Worm (Caenorhabditis elegans) whole organism, young adult: ENCODE results near the gene F58H1.6.

Source experiments
- B0261.1 ChIP-seq: sonication (generic microtip); optimal IDR thresholded peaks from 2 replicates; lab custom pipeline; 2016; ENCODE audit warnings: mild to moderate bottlenecking, missing genetic modification characterization, moderate library complexity, missing compliant biosample characterization
- B0336.3 ChIP-seq: fragments of 200-800 bp; sonication (Bioruptor generic); IDR thresholded peaks from 2 replicates; pipeline ENCODE4 v1.3.6; 2022; ENCODE audit warnings: missing genetic modification characterization, missing compliant biosample characterization
- F10E7.11 ChIP-seq: sonication (generic microtip); optimal IDR thresholded peaks from 2 replicates; lab custom pipeline; 2017; ENCODE audit warnings: mild to moderate bottlenecking, missing genetic modification characterization, moderate library complexity, missing compliant biosample characterization
- F55B11.4 ChIP-seq: sonication (generic microtip); optimal IDR thresholded peaks from 2 replicates; lab custom pipeline; 2016; ENCODE audit warnings: missing compliant biosample characterization, missing genetic modification characterization, borderline replicate concordance; ENCODE audit not compliant: insufficient read depth
- T07F8.4 ChIP-seq: sonication (generic microtip); optimal IDR thresholded peaks from 2 replicates; lab custom pipeline; 2016; ENCODE audit warnings: mild to moderate bottlenecking, missing genetic modification characterization, moderate library complexity, missing compliant biosample characterization
- Y79H2A.3 ChIP-seq: fragments of 200-800 bp; sonication (Bioruptor generic); conservative IDR thresholded peaks from 2 replicates; pipeline ENCODE4 v1.3.6; 2022; ENCODE audit warnings: missing genetic modification reagents, missing genetic modification characterization, missing compliant biosample characterization
- akir-1 ChIP-seq: fragments of 200-800 bp; sonication (Bioruptor generic); optimal IDR thresholded peaks from 2 replicates; lab custom pipeline; 2018; ENCODE audit warnings: mild to moderate bottlenecking, missing genetic modification characterization, moderate library complexity, missing compliant biosample characterization
- aptf-3 ChIP-seq: fragments of 200-800 bp; sonication (Bioruptor generic); IDR thresholded peaks from 2 replicates; pipeline ENCODE4 v1.3.6; 2022; ENCODE audit warnings: missing genetic modification characterization, missing compliant biosample characterization
- atf-7 ChIP-seq: sonication (generic microtip); optimal IDR thresholded peaks from 2 replicates; lab custom pipeline; 2017; ENCODE audit warnings: mild to moderate bottlenecking, missing genetic modification characterization, missing compliant biosample characterization
- bed-1 ChIP-seq: fragments of 200-800 bp; sonication (Bioruptor generic); IDR thresholded peaks from 2 replicates; pipeline ENCODE4 v1.3.6; 2022; ENCODE audit warnings: missing genetic modification reagents, missing genetic modification characterization, missing compliant biosample characterization
- cebp-1 ChIP-seq, 2 experiments: fragments of 200-800 bp in 1 of 2; sonication (Bioruptor generic) in 1 of 2; sonication (generic microtip) in 1 of 2; IDR thresholded peaks in 1 of 2; optimal IDR thresholded peaks in 1 of 2; 2 replicates each; pipeline versions ENCODE4 v1.3.6 to Lab custom; 2017 to 2022; ENCODE audit warnings: missing compliant biosample characterization in 2 of 2, missing genetic modification characterization in 2 of 2, mild to moderate bottlenecking in 1 of 2, missing genetic modification reagents in 1 of 2, moderate library complexity in 1 of 2
- dpff-1 ChIP-seq: sonication (generic microtip); optimal IDR thresholded peaks from 2 replicates; lab custom pipeline; 2017; ENCODE audit warnings: mild to moderate bottlenecking, missing genetic modification characterization, missing compliant biosample characterization
- dpl-1 ChIP-seq: fragments of 150-350 bp; optimal IDR thresholded peaks from 2 replicates; lab custom pipeline; 2014; ENCODE audit warnings: missing biosample characterization, missing genetic modification reagents, missing genetic modification characterization
- egl-44 ChIP-seq: fragments of 200-800 bp; sonication (Bioruptor generic); IDR thresholded peaks from 2 replicates; pipeline ENCODE4 v1.3.6; 2022; ENCODE audit warnings: missing genetic modification reagents, missing genetic modification characterization, missing compliant biosample characterization
- gei-17 ChIP-seq: fragments of 200-800 bp; sonication (Bioruptor generic); optimal IDR thresholded peaks from 2 replicates; lab custom pipeline; 2018; ENCODE audit warnings: mild to moderate bottlenecking, missing genetic modification characterization, missing compliant biosample characterization
- hlh-12 ChIP-seq: sonication (generic microtip); optimal IDR thresholded peaks from 2 replicates; lab custom pipeline; 2016; ENCODE audit warnings: missing genetic modification characterization, missing compliant biosample characterization
- nhr-27 ChIP-seq: fragments of 200-800 bp; sonication (Bioruptor generic); optimal IDR thresholded peaks from 2 replicates; lab custom pipeline; 2018; ENCODE audit warnings: mild to moderate bottlenecking, missing genetic modification characterization, moderate library complexity, missing compliant biosample characterization
- nhr-80 ChIP-seq: sonication (generic microtip); optimal IDR thresholded peaks from 2 replicates; lab custom pipeline; 2016; ENCODE audit warnings: missing genetic modification characterization, missing compliant biosample characterization
- pha-4 ChIP-seq: fragments of 150-350 bp; sonication (generic microtip); optimal IDR thresholded peaks from 2 replicates; lab custom pipeline; 2014; ENCODE audit warnings: missing biosample characterization, missing genetic modification reagents, missing genetic modification characterization
- rec-8 ChIP-seq, 2 experiments: sonication (generic microtip); optimal IDR thresholded peaks; 2 replicates each; lab custom pipeline; 2016; ENCODE audit warnings: mild to moderate bottlenecking in 2 of 2, missing genetic modification characterization in 2 of 2, missing genetic modification reagents in 2 of 2, missing genotype in 2 of 2, missing biosample characterization in 1 of 2, missing compliant biosample characterization in 1 of 2, moderate library complexity in 1 of 2
- sea-2 ChIP-seq: fragments of 200-800 bp; sonication (Bioruptor generic); IDR thresholded peaks from 2 replicates; pipeline ENCODE4 v1.3.6; 2022; ENCODE audit warnings: missing genetic modification characterization, missing compliant biosample characterization
- somi-1 ChIP-seq: fragments of 200-800 bp; sonication (Bioruptor generic); optimal IDR thresholded peaks from 2 replicates; lab custom pipeline; 2018; ENCODE audit warnings: mild to moderate bottlenecking, missing genetic modification characterization, missing compliant biosample characterization
- tbx-9 ChIP-seq: sonication (generic microtip); optimal IDR thresholded peaks from 2 replicates; lab custom pipeline; 2016; ENCODE audit warnings: borderline replicate concordance, missing genetic modification characterization, inconsistent platforms, missing compliant biosample characterization
- tlf-1 ChIP-seq: fragments of 200-800 bp; sonication (Bioruptor generic); optimal IDR thresholded peaks from 2 replicates; lab custom pipeline; 2018; ENCODE audit warnings: mild to moderate bottlenecking, missing genetic modification characterization, missing compliant biosample characterization
- zfh-2 ChIP-seq: fragments of 200-800 bp; sonication (Bioruptor generic); conservative IDR thresholded peaks from 2 replicates; pipeline ENCODE4 v1.3.6; 2022; ENCODE audit warnings: missing genetic modification reagents, missing genetic modification characterization, missing compliant biosample characterization
- ztf-18 ChIP-seq: sonication (generic microtip); optimal IDR thresholded peaks from 2 replicates; lab custom pipeline; 2016; ENCODE audit warnings: missing genotype, mild to moderate bottlenecking, missing genetic modification characterization, missing compliant biosample characterization

Gene F58H1.6

DNA sequence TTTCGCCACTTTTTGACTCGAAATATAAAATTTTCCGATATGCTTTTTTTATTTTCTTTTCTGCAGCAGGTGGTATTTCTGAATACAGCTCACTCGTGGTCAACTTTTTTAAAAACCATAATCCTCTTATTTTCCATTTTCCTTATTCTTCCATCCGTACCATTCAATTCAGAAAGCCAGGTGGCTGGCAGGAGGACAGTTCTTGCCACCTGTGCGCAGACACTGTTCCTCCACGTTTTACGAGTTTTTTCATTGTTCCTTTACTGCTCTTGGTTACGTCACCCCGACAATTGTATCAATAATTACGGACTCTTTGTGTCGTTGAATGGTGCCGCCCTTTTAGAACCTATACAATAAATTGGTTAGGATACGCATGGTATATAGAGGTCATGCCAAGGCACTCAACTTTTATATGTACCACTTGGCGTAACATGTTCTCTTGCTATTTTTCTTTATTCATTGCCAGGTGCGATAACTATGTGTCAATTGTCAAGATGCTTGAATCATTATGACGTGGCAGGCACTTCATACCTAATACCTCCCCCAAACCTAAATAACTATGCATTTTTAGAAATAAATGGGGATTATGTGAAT is 10.5 kb downstream of the F58H1.6 start (continued):
- TF ChIP-seq tlf-1 (GFP tag; lab: Kevin White, UChicago), result no peak
- TF ChIP-seq Y79H2A.3 (GFP tag; lab: Robert Waterston, UW), result no peak
- no peak for TF ChIP-seq B0336.3 (GFP tag; lab: Robert Waterston, UW)

DNA sequence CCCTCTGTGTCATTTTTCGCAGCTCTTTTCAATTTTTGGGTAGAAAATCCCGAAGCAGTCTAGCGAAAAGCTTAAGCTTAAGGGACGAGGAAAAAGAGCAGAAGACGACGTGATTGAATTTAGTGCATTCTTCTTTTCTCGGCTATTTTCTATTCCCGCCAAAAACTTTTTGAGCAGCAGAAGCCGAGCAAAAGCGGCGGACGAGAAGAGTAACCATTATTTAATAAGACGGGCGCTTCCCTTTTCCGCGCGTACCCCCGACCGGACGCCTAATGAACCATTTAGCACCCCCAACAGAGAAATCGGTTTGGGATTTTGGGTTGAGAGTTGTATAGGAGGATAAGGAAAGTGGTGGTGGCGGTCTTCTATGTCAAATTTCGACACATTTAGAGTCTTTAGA is 11.2 kb downstream of the F58H1.6 start:
- TF ChIP-seq nhr-27 (tag; lab: Kevin White, UChicago), result no peak

DNA sequence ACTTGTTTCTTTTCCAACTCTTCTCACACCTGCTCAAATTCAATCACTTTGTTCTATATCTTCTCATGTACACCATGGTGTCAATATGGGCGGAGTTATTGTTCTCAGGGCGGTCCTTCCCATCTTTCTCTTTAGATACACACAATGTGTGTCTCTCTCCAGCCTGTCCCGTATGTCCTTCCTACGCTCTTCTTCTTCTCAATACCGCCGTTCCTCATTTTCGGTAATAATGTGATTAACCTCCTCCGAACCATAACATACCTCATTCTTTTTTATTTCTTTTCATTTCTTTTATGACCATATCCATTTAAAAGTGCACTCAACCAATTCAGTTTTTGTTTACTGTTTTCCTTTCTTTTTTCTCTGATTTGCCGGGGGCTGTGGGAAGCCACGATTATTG is 13.2 kb downstream of the F58H1.6 start:
- TF ChIP-seq cebp-1 (GFP tag; IDR thresholded peaks at IDR 0.05; lab: Robert Waterston, UW) (no peak), cebp-1 (tag; optimal IDR thresholded peaks at IDR 0.05; lab: Kevin White, UChicago) (no peak), bed-1 (GFP tag; lab: Robert Waterston, UW) (no peak), sea-2 (no peak), egl-44 (GFP tag; lab: Robert Waterston, UW) (no peak), somi-1 (GFP tag; lab: Kevin White, UChicago) (no peak), F10E7.11 (tag; lab: Kevin White, UChicago) (no peak), zfh-2 (no peak), akir-1 (no peak), rec-8 (tag; optimal IDR thresholded peaks at IDR 0.05; lab: Kevin White, UChicago) (no peak), atf-7 (tag; lab: Kevin White, UChicago) (no peak)

DNA sequence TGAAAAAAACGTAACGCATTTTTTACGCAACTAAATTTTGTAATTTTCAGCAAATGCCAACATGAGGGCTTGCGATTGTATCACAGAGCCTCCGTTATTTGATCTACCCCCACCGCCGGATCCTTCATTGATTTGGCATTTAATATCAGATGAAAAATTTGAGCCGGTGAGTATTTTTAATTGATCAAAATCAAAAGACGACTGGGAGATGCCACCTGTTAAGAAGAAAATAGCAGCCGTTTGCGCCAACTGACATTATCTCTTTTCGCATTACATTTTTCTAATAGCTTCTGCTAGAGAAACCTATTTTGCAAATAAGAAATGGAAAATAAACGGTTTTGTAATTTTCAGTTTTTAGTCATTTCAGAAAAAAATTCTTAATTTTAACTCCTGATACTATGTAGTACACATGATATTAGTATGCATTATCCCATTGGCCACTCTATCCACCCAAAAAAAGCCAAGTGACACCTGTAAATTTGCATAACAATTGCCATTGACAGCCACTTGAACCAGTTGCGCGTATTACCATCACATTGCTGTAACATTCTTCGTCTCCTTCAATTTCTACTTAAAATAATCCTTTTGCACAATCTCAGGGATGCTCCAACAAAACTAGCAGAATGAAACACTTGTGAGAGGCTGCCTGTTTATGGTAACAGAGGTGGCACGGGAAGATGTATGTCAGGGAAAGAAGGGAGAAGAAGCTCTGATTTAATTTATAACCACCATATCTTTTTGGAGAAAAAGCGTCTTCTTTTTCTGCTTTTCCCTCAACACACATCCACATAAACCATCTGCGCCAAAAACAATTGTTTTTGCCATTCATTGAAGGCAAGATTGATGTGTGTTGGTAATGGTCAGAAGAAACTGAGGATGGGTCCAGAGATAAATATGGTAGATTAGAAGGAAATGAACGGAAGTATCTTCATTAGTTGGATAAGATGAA is 16.2 kb downstream of the F58H1.6 start, which contains the start of gene F58H1.5:
TSS of gene F58H1.5 (plus strand) at position 51 of the 949 bp plus-strand sequence.
- TF ChIP-seq somi-1 (GFP tag; lab: Kevin White, UChicago), result no peak
- no peak for TF ChIP-seq cebp-1 (GFP tag; IDR thresholded peaks at IDR 0.05; lab: Robert Waterston, UW)
- no peak for TF ChIP-seq cebp-1 (tag; optimal IDR thresholded peaks at IDR 0.05; lab: Kevin White, UChicago)
- no peak for TF ChIP-seq T07F8.4
- no peak for TF ChIP-seq nhr-80 (tag; lab: Kevin White, UChicago)
- no peak for TF ChIP-seq dpl-1 (GFP tag; lab: Kevin White, UChicago)
- TF ChIP-seq hlh-12 (tag; lab: Kevin White, UChicago), result no peak
- no peak for TF ChIP-seq tbx-9 (tag; lab: Kevin White, UChicago)
- TF ChIP-seq dpff-1 (tag; lab: Kevin White, UChicago), result no peak
- no peak for TF ChIP-seq gei-17 (GFP tag; lab: Kevin White, UChicago)
- TF ChIP-seq F55B11.4 (tag; lab: Kevin White, UChicago), result no peak
- TF ChIP-seq aptf-3, result no peak
- TF ChIP-seq egl-44 (GFP tag; lab: Robert Waterston, UW), result no peak
- no peak for TF ChIP-seq ztf-18 (tag; lab: Kevin White, UChicago)
- no peak for TF ChIP-seq B0261.1 (tag; lab: Kevin White, UChicago)
- no peak for TF ChIP-seq pha-4 (tag; lab: Kevin White, UChicago)

DNA sequence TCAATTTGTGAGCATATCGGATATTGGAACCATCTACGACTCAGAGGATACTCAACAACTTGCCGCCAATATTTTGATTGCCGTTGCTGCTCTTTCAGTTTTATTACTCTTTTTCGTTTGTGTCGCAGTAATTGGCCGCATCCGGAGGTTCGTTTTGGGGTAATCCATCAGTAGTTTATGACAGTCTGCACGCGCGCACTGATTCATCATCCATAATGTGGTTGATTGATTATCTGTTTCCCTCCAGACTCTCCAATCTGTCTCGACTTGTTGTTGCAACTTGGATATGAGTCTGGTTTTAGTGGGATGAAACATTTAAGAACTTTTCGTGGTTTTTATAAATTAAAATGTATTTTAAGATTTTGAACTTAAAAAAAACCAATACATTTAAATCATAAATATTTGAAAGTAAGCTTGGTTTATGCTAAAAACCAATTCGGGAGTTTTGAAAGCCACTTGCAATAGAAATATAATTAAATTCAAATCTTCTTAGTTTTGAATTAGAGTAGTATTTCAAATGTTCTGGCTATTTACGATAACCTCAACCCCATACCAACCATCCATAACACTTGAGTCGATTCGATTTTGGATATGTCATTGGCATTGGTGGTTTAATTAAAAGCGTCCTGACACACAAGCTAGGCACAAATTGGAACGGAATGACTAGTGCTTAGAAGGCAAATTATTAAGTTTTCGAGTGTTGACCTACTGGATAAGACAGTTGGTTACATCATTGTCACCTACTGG is 17.8 kb downstream of the F58H1.6 start:
- no peak for TF ChIP-seq F10E7.11 (tag; lab: Kevin White, UChicago)
